Fruit fly (Drosophila melanogaster): ENCODE data around the gene CtIP.

CtIP gene

dm6 chr3L:20388983-20389382 lies 47.1 kb upstream of the CtIP start (continued):
- TF ChIP-seq sr (GFP tag; IDR thresholded peaks at IDR 0.05), result 0 out of 3 replicates have a peak, but pooled peaks have one; percentile 35
- peak; percentile 40 for TF ChIP-seq CG15514 (GFP tag; optimal IDR thresholded peaks at IDR 0.05)
- TF ChIP-seq Dbx (GFP tag; IDR thresholded peaks at IDR 0.05), result 0 out of 3 replicates have a peak, but pooled peaks have one; percentile 18
- TF ChIP-seq rib (GFP tag; IDR thresholded peaks at IDR 0.05), result 0 out of 2 replicates have a peak, but pooled peaks have one; percentile 19
- peak; percentile 60; the same call in 1 of the 3 replicates for TF ChIP-seq CG11456 (GFP tag; IDR thresholded peaks at IDR 0.05)
- TF ChIP-seq lmd (GFP tag; IDR thresholded peaks at IDR 0.05), result peak; percentile 15; the same call in 1 of the 2 replicates
- no peak for TF ChIP-seq ab (GFP tag; optimal IDR thresholded peaks at IDR 0.05)
- TF ChIP-seq ems (GFP tag; optimal IDR thresholded peaks at IDR 0.05), result peak; percentile 46
- TF ChIP-seq CG6272 (GFP tag; IDR thresholded peaks at IDR 0.05), result no peak
- TF ChIP-seq nmo (GFP tag; optimal IDR thresholded peaks at IDR 0.05), result peak; percentile 0
- peak; percentile 24 for TF ChIP-seq az2 (GFP tag; optimal IDR thresholded peaks at IDR 0.05)
- no peak for TF ChIP-seq stwl (tag; optimal IDR thresholded peaks at IDR 0.05)
- TF ChIP-seq CG6765 (GFP tag; optimal IDR thresholded peaks at IDR 0.05), result no peak
- TF ChIP-seq prd (optimal IDR thresholded peaks at IDR 0.05), result no peak
- TF ChIP-seq prd (GFP tag; IDR thresholded peaks at IDR 0.05), result peak; percentile 49; the same call in 1 of the 3 replicates
- TF ChIP-seq Fer2 (tag; optimal IDR thresholded peaks at IDR 0.05), result no peak
- TF ChIP-seq Neu2 (GFP tag; optimal IDR thresholded peaks at IDR 0.05; ENCODE audit: borderline replicate concordance), result no peak
- peak; percentile 42 for TF ChIP-seq CG13296 (GFP tag; optimal IDR thresholded peaks at IDR 0.05)
- no peak for TF ChIP-seq Blimp-1 (GFP tag; optimal IDR thresholded peaks at IDR 0.05)
- TF ChIP-seq CG11504 (tag; optimal IDR thresholded peaks at IDR 0.05), result peak; percentile 43
- no peak for TF ChIP-seq zfh1 (GFP tag; IDR thresholded peaks at IDR 0.05)
- TF ChIP-seq Antp (GFP tag; optimal IDR thresholded peaks at IDR 0.05), result peak; percentile 59
- TF ChIP-seq Meics (GFP tag; optimal IDR thresholded peaks at IDR 0.05), result peak; percentile 46
- peak; percentile 28 for TF ChIP-seq Fer3 (tag; optimal IDR thresholded peaks at IDR 0.05)
- peak; percentile 47 for TF ChIP-seq pb (GFP tag; optimal IDR thresholded peaks at IDR 0.05)
- no peak; the same call in 1 of the 2 replicates for TF ChIP-seq E2f1 (GFP tag; IDR thresholded peaks at IDR 0.05)
- TF ChIP-seq CG12744 (GFP tag; optimal IDR thresholded peaks at IDR 0.05), result peak; percentile 37
- peak; percentile 37 for TF ChIP-seq grau (tag; optimal IDR thresholded peaks at IDR 0.05)
- peak; percentile 31 for TF ChIP-seq CG7786 (GFP tag; optimal IDR thresholded peaks at IDR 0.05)
- TF ChIP-seq tap (tag; optimal IDR thresholded peaks at IDR 0.05), result no peak
- no peak for TF ChIP-seq CG8089 (GFP tag; optimal IDR thresholded peaks at IDR 0.05)
- TF ChIP-seq sna (GFP tag; IDR thresholded peaks at IDR 0.05; ENCODE audit: partially characterized antibody), result no peak
- no peak for TF ChIP-seq CG7963 (GFP tag; IDR thresholded peaks at IDR 0.05; ENCODE audit: partially characterized antibody)
- TF ChIP-seq hbn (GFP tag; IDR thresholded peaks at IDR 0.05; ENCODE audit: partially characterized antibody), result no peak
- no peak for TF ChIP-seq Usf (GFP tag; optimal IDR thresholded peaks at IDR 0.05)
- peak; percentile 17 for TF ChIP-seq dmrt11E (tag; optimal IDR thresholded peaks at IDR 0.05)
- TF ChIP-seq Sry-δ (GFP tag; optimal IDR thresholded peaks at IDR 0.05), result no peak
- peak; percentile 68 for TF ChIP-seq lilli (GFP tag; optimal IDR thresholded peaks at IDR 0.05)
- TF ChIP-seq Max (GFP tag; optimal IDR thresholded peaks at IDR 0.05), result peak; percentile 24
- peak; percentile 45 for TF ChIP-seq Dek (tag; optimal IDR thresholded peaks at IDR 0.05)
- TF ChIP-seq ftz-f1 (GFP tag; optimal IDR thresholded peaks at IDR 0.05), result peak; percentile 79
- peak; percentile 29 for TF ChIP-seq bab2 (GFP tag; optimal IDR thresholded peaks at IDR 0.05)
- TF ChIP-seq Awh (GFP tag; IDR thresholded peaks at IDR 0.05), result 0 out of 2 replicates have a peak, but pooled peaks have one; percentile 32
- TF ChIP-seq Bteb2 (GFP tag; optimal IDR thresholded peaks at IDR 0.05), result peak; percentile 1
- peak in 1 of 2 experiments; percentile 56 for TF ChIP-seq Pdp1 (GFP tag; optimal IDR thresholded peaks at IDR 0.05)
- TF ChIP-seq CG4404 (GFP tag; IDR thresholded peaks at IDR 0.05), result no peak
- no peak for TF ChIP-seq hkb (optimal IDR thresholded peaks at IDR 0.05)
- 0 out of 2 replicates have a peak, but pooled peaks have one; percentile 29 for TF ChIP-seq hkb (GFP tag; IDR thresholded peaks at IDR 0.05)
- peak; percentile 66; the same call in 2 of the 3 replicates for TF ChIP-seq so (GFP tag; IDR thresholded peaks at IDR 0.05)
- peak; percentile 28 for TF ChIP-seq pho (GFP tag; optimal IDR thresholded peaks at IDR 0.05)
- peak; percentile 79 for TF ChIP-seq sug (tag; optimal IDR thresholded peaks at IDR 0.05)
